Fruit fly (Drosophila melanogaster) whole organism, embryonic: ENCODE results near the gene Rpn12.

Experiments
- Adf1 ChIP-seq: fragments of 200-800 bp; sonication (Bioruptor generic); IDR thresholded peaks from 2 replicates; pipeline ENCODE4 v1.3.6; 2022; ENCODE audit warnings: missing biosample characterization, missing genetic modification characterization
- Atf6 ChIP-seq: fragments of 200-800 bp; sonication (Bioruptor generic); IDR thresholded peaks from 2 replicates; pipeline ENCODE4 v1.3.6; 2022; ENCODE audit warnings: missing biosample characterization, missing genetic modification characterization
- CG10209 ChIP-seq: fragments of 200-800 bp; sonication (Bioruptor generic); optimal IDR thresholded peaks from 3 replicates; lab custom pipeline; 2017; ENCODE audit warnings: missing biosample characterization, mild to moderate bottlenecking, missing genetic modification characterization, missing genetic modification reagents
- CG10274 ChIP-seq: fragments of 200-800 bp; sonication (Bioruptor generic); optimal IDR thresholded peaks from 3 replicates; lab custom pipeline; 2017; ENCODE audit warnings: missing biosample characterization, mild to moderate bottlenecking, missing genetic modification characterization
- CG10366 ChIP-seq: fragments of 200-800 bp; sonication (Bioruptor generic); IDR thresholded peaks from 2 replicates; pipeline ENCODE4 v1.3.6; 2022; ENCODE audit warnings: missing biosample characterization, missing genetic modification characterization
- CG11456 ChIP-seq: fragments of 200-800 bp; sonication (Bioruptor generic); IDR thresholded peaks from 3 replicates; pipeline ENCODE4 v1.3.6; 2022; ENCODE audit warnings: missing biosample characterization, missing genetic modification characterization
- CG11695 ChIP-seq: fragments of 200-800 bp; sonication (Bioruptor generic); IDR thresholded peaks from 3 replicates; pipeline ENCODE4 v1.3.6; 2022; ENCODE audit warnings: missing biosample characterization, missing genetic modification characterization
- CG1233 ChIP-seq: fragments of 200-800 bp; sonication (Bioruptor generic); optimal IDR thresholded peaks from 4 replicates; lab custom pipeline; 2018; ENCODE audit warnings: missing biosample characterization, mild to moderate bottlenecking, missing genetic modification characterization
- CG1529 ChIP-seq: fragments of 200-800 bp; sonication (Bioruptor generic); optimal IDR thresholded peaks from 3 replicates; lab custom pipeline; 2018; ENCODE audit warnings: missing biosample characterization, missing genetic modification characterization
- CG17328 ChIP-seq: fragments of 200-800 bp; sonication (Bioruptor generic); IDR thresholded peaks from 2 replicates; pipeline ENCODE4 v1.3.6; 2022; ENCODE audit warnings: missing biosample characterization, missing genetic modification characterization
- CG17361 ChIP-seq: fragments of 200-800 bp; sonication (Bioruptor generic); IDR thresholded peaks from 3 replicates; pipeline ENCODE4 v1.3.6; 2022; ENCODE audit warnings: missing biosample characterization, missing genetic modification characterization
- CG17802 ChIP-seq: fragments of 200-800 bp; sonication (Bioruptor generic); optimal IDR thresholded peaks from 2 replicates; lab custom pipeline; 2018; ENCODE audit warnings: missing biosample characterization, mild to moderate bottlenecking, missing genetic modification characterization, moderate library complexity
- CG2712 ChIP-seq: fragments of 200-800 bp; optimal IDR thresholded peaks from 3 replicates; lab custom pipeline; 2019; ENCODE audit warnings: missing biosample characterization, mild to moderate bottlenecking, missing genetic modification characterization, moderate library complexity
- CG30020 ChIP-seq: fragments of 200-800 bp; optimal IDR thresholded peaks from 2 replicates; lab custom pipeline; 2019; ENCODE audit warnings: missing biosample characterization, mild to moderate bottlenecking, missing genetic modification characterization, moderate library complexity
- CG3065 ChIP-seq: fragments of 200-800 bp; sonication (Bioruptor generic); optimal IDR thresholded peaks from 2 replicates; lab custom pipeline; 2016; ENCODE audit warnings: missing biosample characterization, missing genetic modification characterization
- CG33557 ChIP-seq: fragments of 200-800 bp; sonication (Bioruptor generic); optimal IDR thresholded peaks from 2 replicates; lab custom pipeline; 2019; ENCODE audit warnings: missing biosample characterization, mild to moderate bottlenecking, missing genetic modification characterization, moderate library complexity
- CG3407 ChIP-seq: fragments of 200-800 bp; sonication (Bioruptor generic); optimal IDR thresholded peaks from 2 replicates; lab custom pipeline; 2018; ENCODE audit warnings: missing biosample characterization, mild to moderate bottlenecking, missing genetic modification characterization
- CG3838 ChIP-seq: fragments of 200-800 bp; sonication (Bioruptor generic); optimal IDR thresholded peaks from 3 replicates; lab custom pipeline; 2016; ENCODE audit warnings: missing biosample characterization, missing genetic modification characterization
- CG4424 ChIP-seq: fragments of 200-800 bp; sonication (Bioruptor generic); optimal IDR thresholded peaks from 3 replicates; lab custom pipeline; 2016; ENCODE audit warnings: missing biosample characterization, missing genetic modification characterization
- CG4730 ChIP-seq: fragments of 200-800 bp; sonication (Bioruptor generic); IDR thresholded peaks from 2 replicates; pipeline ENCODE4 v1.3.6; 2022; ENCODE audit warnings: missing biosample characterization, missing genetic modification characterization
- CG7556 ChIP-seq: fragments of 200-800 bp; sonication (Bioruptor generic); optimal IDR thresholded peaks from 2 replicates; lab custom pipeline; 2017; ENCODE audit warnings: missing biosample characterization, mild to moderate bottlenecking, missing genetic modification characterization
- CG8281 ChIP-seq: fragments of 200-800 bp; sonication (Bioruptor generic); optimal IDR thresholded peaks from 2 replicates; lab custom pipeline; 2018; ENCODE audit warnings: missing biosample characterization, mild to moderate bottlenecking, missing genetic modification characterization, moderate library complexity
- CG8924 ChIP-seq: fragments of 200-800 bp; optimal IDR thresholded peaks from 3 replicates; lab custom pipeline; 2019; ENCODE audit warnings: missing biosample characterization, mild to moderate bottlenecking, missing genetic modification characterization, moderate library complexity
- CkIIα-i1 ChIP-seq: fragments of 200-800 bp; sonication (Bioruptor generic); IDR thresholded peaks from 2 replicates; pipeline ENCODE4 v1.3.6; 2022; ENCODE audit warnings: missing biosample characterization, missing genetic modification characterization
- Dll ChIP-seq: fragments of 200-800 bp; sonication (Bioruptor generic); IDR thresholded peaks from 4 replicates; pipeline ENCODE4 v1.3.6; 2022; ENCODE audit warnings: missing biosample characterization, missing genetic modification characterization; ENCODE audit not compliant: partially characterized antibody
- HLHmδ ChIP-seq: fragments of 200-800 bp; sonication (Bioruptor generic); optimal IDR thresholded peaks from 2 replicates; lab custom pipeline; 2018; ENCODE audit warnings: missing biosample characterization, mild to moderate bottlenecking, missing genetic modification characterization, moderate library complexity
- Hand ChIP-seq: fragments of 200-800 bp; sonication (Bioruptor generic); optimal IDR thresholded peaks from 2 replicates; lab custom pipeline; 2017; ENCODE audit warnings: mild to moderate bottlenecking, missing biosample characterization, missing genetic modification reagents, missing genetic modification characterization
- Hr78 ChIP-seq, 2 experiments: fragments of 200-800 bp in 1 of 2; fragments of >200 bp in 1 of 2; sonication (Bioruptor generic) in 1 of 2; optimal IDR thresholded peaks; 2 replicates each; lab custom pipeline; 2017 to 2019; ENCODE audit warnings: missing biosample characterization in 2 of 2, missing genetic modification characterization in 2 of 2, mild to moderate bottlenecking in 1 of 2, moderate library complexity in 1 of 2
- Lpt ChIP-seq: fragments of >200 bp; optimal IDR thresholded peaks from 2 replicates; lab custom pipeline; 2018; ENCODE audit warnings: missing biosample characterization, missing genetic modification characterization
- Med ChIP-seq: fragments of 200-800 bp; sonication (Bioruptor generic); peaks from one replicate; lab custom pipeline; 2016; ENCODE audit warnings: missing biosample characterization, missing genetic modification characterization, mild to moderate bottlenecking, inconsistent platforms, moderate library complexity
- Myb ChIP-seq: fragments of 200-800 bp; sonication (Bioruptor generic); optimal IDR thresholded peaks from 2 replicates; lab custom pipeline; 2016; ENCODE audit warnings: missing biosample characterization, missing genetic modification characterization
- Sox100B ChIP-seq: fragments of 200-800 bp; sonication (Bioruptor generic); optimal IDR thresholded peaks from 3 replicates; lab custom pipeline; 2018; ENCODE audit warnings: missing biosample characterization, mild to moderate bottlenecking, missing genetic modification characterization
- Vsx1 ChIP-seq: fragments of 200-800 bp; sonication (Bioruptor generic); optimal IDR thresholded peaks from 2 replicates; lab custom pipeline; 2017; ENCODE audit warnings: missing biosample characterization, mild to moderate bottlenecking, missing genetic modification characterization, missing genetic modification reagents
- cad ChIP-seq: fragments of >200 bp; optimal IDR thresholded peaks from 2 replicates; lab custom pipeline; 2017; ENCODE audit warnings: missing biosample characterization, missing genetic modification characterization
- cato ChIP-seq: fragments of 200-800 bp; sonication (Bioruptor generic); optimal IDR thresholded peaks from 2 replicates; lab custom pipeline; 2016; ENCODE audit warnings: missing biosample characterization, missing genetic modification characterization, borderline replicate concordance
- danr ChIP-seq: fragments of 200-800 bp; sonication (Bioruptor generic); IDR thresholded peaks from 2 replicates; pipeline ENCODE4 v1.3.6; 2022; ENCODE audit warnings: missing biosample characterization, missing genetic modification characterization
- dati ChIP-seq: fragments of 200-800 bp; sonication (Bioruptor generic); IDR thresholded peaks from 2 replicates; pipeline ENCODE4 v1.3.6; 2022; ENCODE audit warnings: missing biosample characterization, missing genetic modification characterization
- dmrt11E ChIP-seq: fragments of 200-800 bp; sonication (Bioruptor generic); optimal IDR thresholded peaks from 3 replicates; lab custom pipeline; 2018; ENCODE audit warnings: missing biosample characterization, mild to moderate bottlenecking, missing genetic modification characterization, moderate library complexity
- gfzf ChIP-seq: fragments of 200-800 bp; sonication (Bioruptor generic); optimal IDR thresholded peaks from 2 replicates; lab custom pipeline; 2016; ENCODE audit warnings: missing biosample characterization, mild to moderate bottlenecking, missing genetic modification characterization, moderate library complexity
- gro ChIP-seq: fragments of 200-800 bp; sonication (Bioruptor generic); optimal IDR thresholded peaks from 2 replicates; lab custom pipeline; 2016; ENCODE audit warnings: missing biosample characterization, missing genetic modification characterization
- ind ChIP-seq: fragments of 200-800 bp; sonication (Bioruptor generic); optimal IDR thresholded peaks from 3 replicates; lab custom pipeline; 2016; ENCODE audit warnings: missing biosample characterization, missing genetic modification characterization
- insv ChIP-seq, 2 experiments: fragments of 200-800 bp; sonication (Bioruptor generic); optimal IDR thresholded peaks; 3 replicates each; lab custom pipeline; 2016 to 2018; ENCODE audit warnings: missing biosample characterization in 2 of 2, missing genetic modification characterization in 2 of 2
- inv ChIP-seq: fragments of 200-800 bp; sonication (Bioruptor generic); IDR thresholded peaks from 2 replicates; pipeline ENCODE4 v1.3.6; 2022; ENCODE audit warnings: missing biosample characterization, missing genetic modification characterization; ENCODE audit not compliant: partially characterized antibody
- lbe ChIP-seq: fragments of 200-800 bp; sonication (Bioruptor generic); optimal IDR thresholded peaks from 2 replicates; lab custom pipeline; 2016; ENCODE audit warnings: missing biosample characterization, mild to moderate bottlenecking, missing genetic modification characterization
- prd ChIP-seq, 3 experiments: fragments of >200 bp in 2 of 3; fragments of 200-800 bp in 1 of 3; sonication (Bioruptor generic) in 1 of 3; optimal IDR thresholded peaks in 2 of 3; IDR thresholded peaks in 1 of 3; 2 replicates in 2 of 3; 3 replicates in 1 of 3; pipeline versions ENCODE4 v1.3.6 to Lab custom; 2017 to 2022; ENCODE audit warnings: missing biosample characterization in 1 of 3, missing genetic modification characterization in 1 of 3
- salm ChIP-seq: fragments of 200-800 bp; sonication (Bioruptor generic); optimal IDR thresholded peaks from 2 replicates; lab custom pipeline; 2018; ENCODE audit warnings: missing biosample characterization, mild to moderate bottlenecking, missing genetic modification characterization
- slp2 ChIP-seq: fragments of 200-800 bp; sonication (Bioruptor generic); optimal IDR thresholded peaks from 2 replicates; lab custom pipeline; 2016; ENCODE audit warnings: missing biosample characterization, missing genetic modification characterization
- tap ChIP-seq: fragments of 200-800 bp; optimal IDR thresholded peaks from 3 replicates; lab custom pipeline; 2019; ENCODE audit warnings: missing biosample characterization, mild to moderate bottlenecking, missing genetic modification characterization, moderate library complexity
- tna ChIP-seq: fragments of 200-800 bp; sonication (Bioruptor generic); IDR thresholded peaks from 2 replicates; pipeline ENCODE4 v1.3.6; 2022; ENCODE audit warnings: missing biosample characterization, missing genetic modification characterization; ENCODE audit not compliant: partially characterized antibody
- ttk ChIP-seq: fragments of 200-800 bp; sonication (Bioruptor generic); IDR thresholded peaks from 2 replicates; pipeline ENCODE4 v2.1.2; 2022; ENCODE audit warnings: missing biosample characterization, missing genetic modification characterization
- zfh2 ChIP-seq: fragments of 200-800 bp; sonication (Bioruptor generic); optimal IDR thresholded peaks from 2 replicates; lab custom pipeline; 2016; ENCODE audit warnings: missing biosample characterization, missing genetic modification characterization

The Rpn12 gene

dm6 chr3L:16612972-16613371 lies 30.1 kb downstream of the Rpn12 start (continued):
- TF ChIP-seq CG2712 (peak; percentile 4), CG11456 (GFP tag; lab: Robert Waterston, UW) (no peak), prd (optimal IDR thresholded peaks at IDR 0.05; lab: Kevin White, UChicago) (no peak), prd (GFP tag; IDR thresholded peaks at IDR 0.05; lab: Robert Waterston, UW) (0 out of 3 replicates have a peak, but pooled peaks have one; percentile 24), CG1529 (GFP tag; lab: Kevin White, UChicago) (no peak), CkIIα-i1 (no peak), dati (GFP tag; lab: Robert Waterston, UW) (no peak), Hr78 (GFP tag; optimal IDR thresholded peaks at IDR 0.05; lab: Kevin White, UChicago) (no peak), CG3838 (no peak), CG33557 (GFP tag; lab: Kevin White, UChicago) (no peak), cad (GFP tag; lab: Kevin White, UChicago) (no peak), CG4424 (GFP tag; lab: Kevin White, UChicago) (no peak), HLHmδ (GFP tag; lab: Kevin White, UChicago) (no peak), Myb (GFP tag; lab: Kevin White, UChicago) (no peak), slp2 (GFP tag; lab: Kevin White, UChicago) (no peak), Dll (GFP tag; lab: Robert Waterston, UW) (no peak), CG17361 (no peak), Atf6 (GFP tag; lab: Robert Waterston, UW) (no peak), CG4730 (no peak), Vsx1 (no peak), Hand (GFP tag; lab: Kevin White, UChicago) (no peak), CG1233 (GFP tag; lab: Kevin White, UChicago) (no peak), CG7556 (no peak), dmrt11E (tag; lab: Kevin White, UChicago) (no peak), inv (GFP tag; lab: Robert Waterston, UW) (no peak), salm (tag; lab: Kevin White, UChicago) (no peak), tna (no peak), CG10366 (no peak), ttk (GFP tag; lab: Robert Waterston, UW) (no peak), Adf1 (GFP tag; lab: Robert Waterston, UW) (no peak), Sox100B (GFP tag; lab: Kevin White, UChicago) (no peak), CG10209 (GFP tag; lab: Kevin White, UChicago) (no peak), lbe (no peak), CG17802 (tag; lab: Kevin White, UChicago) (no peak), cato (no peak), insv (GFP tag; optimal IDR thresholded peaks at IDR 0.05; lab: Kevin White, UChicago) (no peak), CG8924 (peak; percentile 18), gro (GFP tag; lab: Kevin White, UChicago) (no peak), CG3065 (no peak), CG8281 (tag; lab: Kevin White, UChicago) (no peak), danr (GFP tag; lab: Robert Waterston, UW) (no peak), Med (GFP tag; lab: Kevin White, UChicago) (peak; percentile 83), Lpt (GFP tag; lab: Kevin White, UChicago) (no peak), zfh2 (GFP tag; lab: Kevin White, UChicago) (peak; percentile 27), CG17328 (GFP tag; lab: Robert Waterston, UW) (no peak), CG3407 (GFP tag; lab: Kevin White, UChicago) (no peak), CG11695 (GFP tag; lab: Robert Waterston, UW) (no peak), gfzf (GFP tag; lab: Kevin White, UChicago) (no peak), CG30020 (tag; lab: Kevin White, UChicago) (no peak), CG10274 (GFP tag; lab: Kevin White, UChicago) (no peak), ind (GFP tag; lab: Kevin White, UChicago) (no peak), tap (tag; lab: Kevin White, UChicago) (no peak)
